Worm (Caenorhabditis elegans) whole organism, L4/young adult: Measurements from ENCODE around the gene srx-86.

Experiments used
- W03F9.2 ChIP-seq: fragments of 150-350 bp; optimal IDR thresholded peaks from 2 replicates; lab custom pipeline; 2014; ENCODE audit warnings: missing biosample characterization, missing genetic modification characterization
- dao-5 ChIP-seq: sonication (generic microtip); optimal IDR thresholded peaks from 2 replicates; lab custom pipeline; 2016; ENCODE audit warnings: missing genotype, missing genetic modification characterization, moderate library complexity, missing compliant biosample characterization
- him-1 ChIP-seq: sonication (generic microtip); optimal IDR thresholded peaks from 2 replicates; lab custom pipeline; 2016; ENCODE audit warnings: missing genotype, missing genetic modification reagents, missing genetic modification characterization, missing compliant biosample characterization

DNA sequence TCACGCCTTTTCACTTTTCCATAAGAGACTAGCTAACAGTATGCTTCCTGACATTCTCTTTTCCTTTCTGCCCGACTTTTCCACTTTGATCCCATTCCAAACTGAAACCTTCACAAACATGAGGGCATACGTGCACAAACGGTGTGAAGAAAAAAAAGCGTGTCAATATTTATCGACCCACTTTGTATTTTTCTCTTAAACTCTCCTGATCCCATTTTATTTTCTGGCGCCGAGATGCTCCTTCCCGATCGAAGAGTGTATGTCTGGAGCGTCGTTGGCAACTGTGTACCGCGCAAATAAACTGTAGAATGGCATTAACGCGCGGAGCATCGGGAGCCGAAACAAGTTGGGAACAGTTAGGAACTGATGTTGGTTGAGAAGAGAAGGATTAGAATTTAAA, 33.2 kb upstream of the srx-86 start:
- TF ChIP-seq W03F9.2 (no peak), dao-5 (tag; lab: Kevin White, UChicago) (no peak), him-1 (tag; lab: Kevin White, UChicago) (no peak)
